Worm (Caenorhabditis elegans) whole organism, early embryonic: ENCODE measurements around the gene srt-11.

Experiments
- B0310.2 ChIP-seq: sonication (generic microtip); optimal IDR thresholded peaks from 2 replicates; lab custom pipeline; 2016; ENCODE audit warnings: mild to moderate bottlenecking, missing genetic modification characterization, missing compliant biosample characterization
- F13C5.2 ChIP-seq: sonication (generic microtip); optimal IDR thresholded peaks from 2 replicates; lab custom pipeline; 2017; ENCODE audit warnings: mild to moderate bottlenecking, missing genetic modification characterization, inconsistent platforms, missing compliant biosample characterization
- aly-1 ChIP-seq: sonication (generic microtip); optimal IDR thresholded peaks from 2 replicates; lab custom pipeline; 2016; ENCODE audit warnings: missing genetic modification characterization, missing compliant biosample characterization
- ama-1 ChIP-seq: fragments of 150-350 bp; optimal IDR thresholded peaks from 2 replicates; lab custom pipeline; 2014
- ceh-13 ChIP-seq: fragments of 200-800 bp; sonication (Bioruptor generic); optimal IDR thresholded peaks from 2 replicates; lab custom pipeline; 2018; ENCODE audit warnings: mild to moderate bottlenecking, missing genetic modification characterization, missing compliant biosample characterization
- ceh-36 ChIP-seq: sonication (generic microtip); optimal IDR thresholded peaks from 2 replicates; lab custom pipeline; 2016; ENCODE audit warnings: missing genetic modification characterization, inconsistent platforms, missing compliant biosample characterization
- ets-7 ChIP-seq: sonication (generic microtip); optimal IDR thresholded peaks from 2 replicates; lab custom pipeline; 2016; ENCODE audit warnings: missing genotype, missing genetic modification characterization, missing compliant biosample characterization
- flt-1 ChIP-seq: fragments of 200-800 bp; sonication (Bioruptor generic); IDR thresholded peaks from 2 replicates; pipeline ENCODE4 v1.3.6; 2022; ENCODE audit warnings: missing genetic modification characterization, missing compliant biosample characterization
- hmg-4 ChIP-seq: fragments of 200-800 bp; sonication (Bioruptor generic); optimal IDR thresholded peaks from 2 replicates; lab custom pipeline; 2018; ENCODE audit warnings: mild to moderate bottlenecking, missing genetic modification characterization, missing compliant biosample characterization
- hnd-1 ChIP-seq: sonication (generic microtip); optimal IDR thresholded peaks from 2 replicates; lab custom pipeline; 2016; ENCODE audit warnings: missing genetic modification characterization, missing compliant biosample characterization
- scrt-1 ChIP-seq: fragments of 200-800 bp; sonication (Bioruptor generic); IDR thresholded peaks from 2 replicates; pipeline ENCODE4 v1.3.6; 2022; ENCODE audit warnings: missing genetic modification characterization, missing compliant biosample characterization
- tbx-11 ChIP-seq: fragments of 200-800 bp; sonication (Bioruptor generic); IDR thresholded peaks from 2 replicates; pipeline ENCODE4 v1.3.6; 2022; ENCODE audit warnings: missing genetic modification characterization, missing compliant biosample characterization
- tbx-37 ChIP-seq: fragments of 200-800 bp; sonication (Bioruptor generic); conservative IDR thresholded peaks from 2 replicates; pipeline ENCODE4 v1.3.6; 2022; ENCODE audit warnings: missing genetic modification reagents, missing genetic modification characterization, missing compliant biosample characterization

DNA sequence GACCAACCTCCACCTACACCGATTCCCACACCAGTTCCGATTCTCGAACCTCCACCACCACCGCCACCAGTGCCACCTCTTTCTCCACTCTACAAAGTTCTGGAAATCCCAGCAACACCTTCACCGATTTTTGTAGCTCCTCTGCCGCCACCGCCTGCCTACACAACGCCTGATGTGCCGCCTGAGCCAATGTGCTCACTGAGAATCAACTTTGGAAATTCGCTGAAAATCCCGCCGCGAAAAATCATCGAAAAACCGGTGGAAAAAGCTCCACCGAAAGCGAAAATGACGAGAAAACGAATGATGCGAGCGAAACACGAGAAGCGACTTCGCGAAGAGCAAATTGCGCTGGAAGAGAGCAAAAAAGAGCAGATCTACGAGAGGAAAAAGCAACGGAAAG is 25.9 kb upstream of the srt-11 start:
- TF ChIP-seq aly-1 (tag; lab: Kevin White, UChicago): no peak
- no peak for TF ChIP-seq ets-7 (tag; lab: Kevin White, UChicago)
- no peak for TF ChIP-seq F13C5.2
- TF ChIP-seq ama-1 (lab: Kevin White, UChicago): no peak
- no peak for TF ChIP-seq ceh-36
- TF ChIP-seq flt-1 (GFP tag; lab: Robert Waterston, UW): no peak
- no peak for TF ChIP-seq hnd-1 (tag; lab: Kevin White, UChicago)
- TF ChIP-seq hmg-4 (GFP tag; lab: Kevin White, UChicago): no peak
- TF ChIP-seq tbx-11 (GFP tag; lab: Robert Waterston, UW): no peak
- no peak for TF ChIP-seq B0310.2 (tag; lab: Kevin White, UChicago)
- no peak for TF ChIP-seq scrt-1 (GFP tag; lab: Robert Waterston, UW)
- TF ChIP-seq tbx-37 (GFP tag; lab: Robert Waterston, UW): no peak
- no peak for TF ChIP-seq ceh-13 (GFP tag; lab: Kevin White, UChicago)
